Worm (Caenorhabditis elegans) whole organism, midembryonic: ENCODE measurements around the gene B0496.6.
A peak's percentile ranks its signal among the peaks of the same experiment; 100 is the strongest.
"Not testable (repeated sequence)": the region's sequence is repeated elsewhere in the genome, so short reads cannot be mapped to it uniquely, and the experiment has no call there.

ENCODE experiments used
- T22C8.4 ChIP-seq: fragments of 200-800 bp; sonication (Bioruptor generic); IDR thresholded peaks from 2 replicates; pipeline ENCODE4 v1.3.6; 2022; ENCODE audit warnings: missing genetic modification characterization, missing compliant biosample characterization
- cog-1 ChIP-seq: sonication (generic microtip); optimal IDR thresholded peaks from 2 replicates; lab custom pipeline; 2016; ENCODE audit warnings: missing genetic modification characterization, missing compliant biosample characterization
- flt-1 ChIP-seq: fragments of 200-800 bp; sonication (Bioruptor generic); IDR thresholded peaks from 2 replicates; pipeline ENCODE4 v1.3.6; 2022; ENCODE audit warnings: missing genetic modification characterization, missing compliant biosample characterization
- klf-2 ChIP-seq: fragments of 200-800 bp; sonication (Bioruptor generic); conservative IDR thresholded peaks from 2 replicates; pipeline ENCODE4 v1.3.6; 2022; ENCODE audit warnings: missing genetic modification reagents, missing genetic modification characterization, missing compliant biosample characterization
- med-1 ChIP-seq: sonication (generic microtip); optimal IDR thresholded peaks from 2 replicates; lab custom pipeline; 2017; ENCODE audit warnings: missing genetic modification characterization, mild to moderate bottlenecking, missing compliant biosample characterization, antibody characterized with exemption, missing genetic modification reagents; ENCODE audit not compliant: insufficient read depth
- ref-1 ChIP-seq: fragments of 200-800 bp; sonication (Bioruptor generic); conservative IDR thresholded peaks from 2 replicates; pipeline ENCODE4 v1.3.6; 2022; ENCODE audit warnings: missing genetic modification reagents, missing genetic modification characterization, missing compliant biosample characterization
- tab-1 ChIP-seq: fragments of 200-800 bp; sonication (Bioruptor generic); IDR thresholded peaks from 2 replicates; pipeline ENCODE4 v1.3.6; 2022; ENCODE audit warnings: missing genetic modification characterization, missing compliant biosample characterization
- ztf-23 ChIP-seq: fragments of 200-800 bp; sonication (Bioruptor generic); IDR thresholded peaks from 2 replicates; pipeline ENCODE4 v1.3.6; 2022; ENCODE audit warnings: missing genetic modification reagents, missing genetic modification characterization, missing compliant biosample characterization
- ztf-29 ChIP-seq: fragments of 200-800 bp; sonication (Bioruptor generic); IDR thresholded peaks from 2 replicates; pipeline ENCODE4 v1.3.6; 2022; ENCODE audit warnings: missing genetic modification reagents, missing genetic modification characterization, missing compliant biosample characterization

The B0496.6 gene

DNA sequence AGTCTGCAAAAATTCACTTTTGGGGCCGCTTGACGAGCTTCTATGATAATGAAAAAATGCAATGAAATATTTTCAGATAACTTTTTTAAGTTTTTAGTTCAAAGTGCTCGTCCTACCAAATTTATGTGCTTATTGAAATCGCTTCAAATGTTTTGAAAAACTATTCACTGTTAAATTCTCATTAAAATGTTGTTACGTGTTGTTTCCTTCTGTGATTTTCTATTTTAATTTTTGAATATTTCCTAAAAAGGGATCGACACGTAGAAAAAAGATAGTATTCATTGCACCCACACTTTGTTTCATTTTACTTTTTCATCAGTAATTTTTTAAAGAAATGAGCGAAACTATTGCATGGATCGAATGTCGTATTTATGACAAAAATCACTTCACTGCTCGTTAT, at the start of gene B0496.6:
TSS of gene B0496.6 (plus strand) at position 301 of the 400 bp plus-strand sequence.
- TF ChIP-seq ztf-29: no peak
- no peak for TF ChIP-seq flt-1 (GFP tag; lab: Robert Waterston, UW)
- TF ChIP-seq med-1 (GFP tag; lab: Kevin White, UChicago): no peak
- no peak for TF ChIP-seq ref-1 (GFP tag; lab: Robert Waterston, UW)
- TF ChIP-seq klf-2 (GFP tag; lab: Robert Waterston, UW): no peak
- no peak for TF ChIP-seq tab-1 (GFP tag; lab: Robert Waterston, UW)
- no peak for TF ChIP-seq T22C8.4 (GFP tag; lab: Robert Waterston, UW)
- no peak for TF ChIP-seq ztf-23 (GFP tag; lab: Robert Waterston, UW)
- no peak for TF ChIP-seq cog-1

DNA sequence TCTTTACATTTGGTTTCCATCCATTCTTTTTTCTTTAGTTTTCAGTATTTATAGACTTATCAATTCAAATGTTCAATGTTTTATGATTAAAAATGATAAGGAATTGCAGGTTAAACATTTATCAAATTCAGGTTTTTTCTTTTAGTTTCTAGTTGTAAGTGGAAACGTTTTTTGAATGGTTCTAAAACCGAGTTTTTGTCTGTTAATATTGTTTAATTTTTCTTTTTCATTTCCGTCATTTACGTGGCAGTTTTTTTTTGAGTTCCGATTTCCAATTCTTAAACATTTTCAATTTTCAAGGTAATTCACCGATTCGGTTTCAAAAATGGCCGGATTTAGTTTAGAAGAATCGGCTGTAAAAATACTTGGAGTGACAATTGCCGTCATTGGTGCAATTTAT, 44.1 kb upstream of the B0496.6 start, which contains the start of gene T12B3.3:
TSS of gene T12B3.3 (plus strand) at position 301 of the 400 bp plus-strand sequence.
- not testable (repeated sequence) for TF ChIP-seq klf-2 (GFP tag; lab: Robert Waterston, UW); med-1 (GFP tag; lab: Kevin White, UChicago); T22C8.4 (GFP tag; lab: Robert Waterston, UW)

DNA sequence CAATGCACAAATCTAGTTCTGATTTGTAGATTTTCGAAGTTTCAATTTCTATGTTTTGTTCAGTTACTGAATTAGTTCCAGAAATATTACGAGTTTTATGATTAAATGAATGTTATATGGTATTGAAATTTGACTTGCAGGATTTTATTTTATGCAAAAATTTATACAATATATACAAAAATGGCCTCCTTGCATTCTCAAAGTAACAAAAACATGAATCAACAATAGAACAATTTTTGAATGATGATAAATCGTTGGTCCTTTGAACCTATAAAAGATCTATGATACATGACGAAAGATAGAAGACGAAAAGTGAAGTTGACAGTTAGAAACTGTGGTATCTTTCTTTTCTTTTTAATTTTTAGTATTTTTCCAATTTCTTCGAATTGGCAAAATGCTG, 42.4 kb upstream of the B0496.6 start, which contains the start of gene T12B3.2:
TSS of gene T12B3.2 (plus strand) at position 301 of the 400 bp plus-strand sequence.
- TF ChIP-seq ztf-29 (no peak), ref-1 (GFP tag; lab: Robert Waterston, UW) (no peak)

DNA sequence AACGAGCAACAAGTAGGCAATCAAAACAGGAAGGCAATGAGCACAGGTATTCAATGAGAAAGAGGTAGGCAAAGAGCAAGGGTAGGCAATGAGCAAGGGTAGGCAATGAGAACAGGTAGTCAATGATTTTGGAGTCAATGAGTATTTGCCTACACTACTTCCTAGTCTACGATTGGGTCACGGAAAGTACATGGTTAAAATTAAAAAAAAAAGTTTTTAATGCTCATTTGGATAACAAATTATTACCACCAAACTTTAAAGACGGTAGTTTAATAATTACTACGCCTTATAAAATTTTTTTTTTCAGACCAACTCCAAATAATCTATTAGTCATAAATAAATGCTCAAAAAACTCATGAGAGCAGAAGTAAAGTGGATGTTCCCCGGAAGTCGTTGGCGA, 37.2 kb upstream of the B0496.6 start, which contains the start of gene ptp-8:
TSS of gene ptp-8 (plus strand) at position 301 of the 400 bp plus-strand sequence.
- no peak for TF ChIP-seq T22C8.4 (GFP tag; lab: Robert Waterston, UW)

DNA sequence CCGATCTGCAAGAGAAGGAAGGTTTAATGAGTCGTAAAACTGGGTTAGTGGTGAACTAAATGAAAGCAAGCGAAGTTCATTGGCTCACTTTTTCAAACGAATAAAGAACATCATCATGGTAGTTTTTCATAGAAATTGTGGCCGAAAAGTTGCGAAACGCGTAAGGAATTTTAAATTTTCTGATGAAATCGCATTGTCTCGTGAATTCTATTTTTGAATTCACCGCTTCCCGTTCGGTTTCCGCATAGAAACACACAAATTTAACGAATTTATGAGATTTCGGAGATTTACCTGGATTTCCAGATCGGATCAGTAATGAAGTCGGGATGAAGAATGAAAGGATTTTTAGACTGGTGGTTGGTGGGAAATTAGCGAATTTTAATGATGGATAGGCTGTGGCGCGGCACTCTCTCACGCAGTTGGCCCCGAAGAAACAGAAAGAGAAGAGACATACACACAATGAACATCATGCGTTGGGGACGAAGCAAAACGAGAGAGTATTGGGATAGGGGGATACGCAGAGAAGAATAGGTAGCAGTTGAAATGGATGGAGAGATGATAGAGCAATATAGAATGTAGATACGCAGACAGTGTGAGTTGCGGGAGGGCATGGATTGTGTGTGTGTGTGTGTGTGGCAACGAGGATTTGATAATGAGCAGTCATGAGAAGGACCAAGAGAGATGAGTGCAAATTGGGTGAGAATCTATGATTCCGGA, 31.9 kb upstream of the B0496.6 start:
- TF ChIP-seq cog-1 (peak; percentile 24), tab-1 (GFP tag; lab: Robert Waterston, UW) (no peak), klf-2 (GFP tag; lab: Robert Waterston, UW) (no peak), T22C8.4 (GFP tag; lab: Robert Waterston, UW) (no peak), med-1 (GFP tag; lab: Kevin White, UChicago) (no peak)

DNA sequence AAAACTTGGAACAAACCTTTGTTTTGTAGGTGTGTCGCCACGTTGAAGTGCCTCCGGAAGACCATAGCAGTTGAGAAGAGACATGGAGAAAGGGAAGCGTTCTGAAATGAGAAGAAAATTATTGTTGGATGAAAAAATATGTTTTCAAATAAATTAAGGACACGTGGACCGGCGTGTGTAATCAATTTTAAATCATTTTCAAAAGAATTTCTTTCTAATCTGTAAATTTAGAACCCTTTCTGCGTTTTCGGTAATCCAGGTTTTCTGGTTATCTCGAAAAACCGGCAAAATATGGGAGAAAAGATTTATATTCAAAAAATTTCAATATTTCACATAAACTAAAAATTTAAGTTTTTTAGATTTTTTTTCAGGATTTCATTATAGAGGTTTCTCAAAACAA, 30.1 kb upstream of the B0496.6 start, which contains the start of gene mob-3:
TSS of gene mob-3 (minus strand) at position 101 of the 400 bp plus-strand sequence.
- TF ChIP-seq med-1 (GFP tag; lab: Kevin White, UChicago): no peak
- TF ChIP-seq tab-1 (GFP tag; lab: Robert Waterston, UW): no peak
- TF ChIP-seq klf-2 (GFP tag; lab: Robert Waterston, UW): no peak
- no peak for TF ChIP-seq ref-1 (GFP tag; lab: Robert Waterston, UW)
- TF ChIP-seq ztf-29: no peak
- no peak for TF ChIP-seq ztf-23 (GFP tag; lab: Robert Waterston, UW)
- TF ChIP-seq flt-1 (GFP tag; lab: Robert Waterston, UW): no peak
- no peak for TF ChIP-seq T22C8.4 (GFP tag; lab: Robert Waterston, UW)
- no peak for TF ChIP-seq cog-1

DNA sequence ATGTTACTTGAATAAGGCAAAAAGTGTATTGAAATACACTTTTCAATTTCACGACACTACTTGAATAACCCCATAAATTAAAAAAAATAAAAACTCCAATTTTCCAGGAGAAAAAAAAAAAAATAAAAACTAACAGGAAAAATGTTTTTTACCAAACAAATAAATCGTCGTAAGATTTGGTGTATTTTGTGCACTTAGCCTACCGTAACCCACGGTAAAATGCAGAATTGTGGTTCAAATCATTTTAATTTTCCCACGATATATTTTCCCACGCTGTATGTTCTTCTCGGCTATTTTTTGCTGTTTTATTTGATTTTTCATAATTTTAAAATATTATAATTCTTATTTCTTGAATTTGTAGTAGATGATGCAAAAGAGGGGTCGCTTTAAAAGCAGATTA, 29.2 kb upstream of the B0496.6 start:
- TF ChIP-seq ztf-29: no peak
- TF ChIP-seq cog-1: no peak
- no peak for TF ChIP-seq flt-1 (GFP tag; lab: Robert Waterston, UW)
- TF ChIP-seq ref-1 (GFP tag; lab: Robert Waterston, UW): no peak
- TF ChIP-seq tab-1 (GFP tag; lab: Robert Waterston, UW): no peak
- no peak for TF ChIP-seq med-1 (GFP tag; lab: Kevin White, UChicago)
- TF ChIP-seq ztf-23 (GFP tag; lab: Robert Waterston, UW): no peak
- TF ChIP-seq klf-2 (GFP tag; lab: Robert Waterston, UW): no peak
- no peak for TF ChIP-seq T22C8.4 (GFP tag; lab: Robert Waterston, UW)

DNA sequence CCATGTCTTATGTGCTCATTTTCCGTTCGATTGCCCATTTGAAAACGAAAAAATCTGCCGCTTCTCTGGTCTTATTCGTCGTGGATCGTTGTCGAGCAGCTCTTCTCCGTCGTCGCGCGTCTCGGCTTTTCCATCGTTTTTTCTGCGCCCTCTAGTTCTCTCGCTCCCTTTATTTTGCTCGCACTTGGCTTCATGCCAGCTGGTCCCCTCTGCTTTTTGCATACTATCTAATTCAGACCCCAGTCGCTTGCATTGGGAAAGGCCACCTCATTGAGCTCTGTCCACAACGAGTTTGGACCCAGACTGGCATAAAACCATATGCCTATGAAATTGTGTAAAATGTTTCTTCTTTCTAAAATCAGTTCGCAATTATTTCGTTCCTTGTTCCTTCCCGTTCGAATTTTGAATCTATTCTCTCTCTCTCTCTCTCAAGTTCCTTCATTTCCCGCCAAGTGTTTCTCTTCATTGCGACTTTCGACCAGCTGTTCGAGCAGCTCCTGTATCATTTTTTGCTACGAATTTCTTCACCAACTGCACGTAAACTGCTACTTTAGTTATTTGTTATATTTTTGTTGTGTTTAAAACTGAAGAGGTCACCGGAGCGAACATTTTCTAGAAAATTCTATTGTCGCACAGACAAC, 28.7 kb upstream of the B0496.6 start:
- TF ChIP-seq tab-1 (GFP tag; lab: Robert Waterston, UW) (no peak), cog-1 (no peak), ztf-29 (no peak), med-1 (GFP tag; lab: Kevin White, UChicago) (no peak), T22C8.4 (GFP tag; lab: Robert Waterston, UW) (no peak), ztf-23 (GFP tag; lab: Robert Waterston, UW) (no peak), ref-1 (GFP tag; lab: Robert Waterston, UW) (no peak), klf-2 (GFP tag; lab: Robert Waterston, UW) (no peak), flt-1 (GFP tag; lab: Robert Waterston, UW) (no peak)

DNA sequence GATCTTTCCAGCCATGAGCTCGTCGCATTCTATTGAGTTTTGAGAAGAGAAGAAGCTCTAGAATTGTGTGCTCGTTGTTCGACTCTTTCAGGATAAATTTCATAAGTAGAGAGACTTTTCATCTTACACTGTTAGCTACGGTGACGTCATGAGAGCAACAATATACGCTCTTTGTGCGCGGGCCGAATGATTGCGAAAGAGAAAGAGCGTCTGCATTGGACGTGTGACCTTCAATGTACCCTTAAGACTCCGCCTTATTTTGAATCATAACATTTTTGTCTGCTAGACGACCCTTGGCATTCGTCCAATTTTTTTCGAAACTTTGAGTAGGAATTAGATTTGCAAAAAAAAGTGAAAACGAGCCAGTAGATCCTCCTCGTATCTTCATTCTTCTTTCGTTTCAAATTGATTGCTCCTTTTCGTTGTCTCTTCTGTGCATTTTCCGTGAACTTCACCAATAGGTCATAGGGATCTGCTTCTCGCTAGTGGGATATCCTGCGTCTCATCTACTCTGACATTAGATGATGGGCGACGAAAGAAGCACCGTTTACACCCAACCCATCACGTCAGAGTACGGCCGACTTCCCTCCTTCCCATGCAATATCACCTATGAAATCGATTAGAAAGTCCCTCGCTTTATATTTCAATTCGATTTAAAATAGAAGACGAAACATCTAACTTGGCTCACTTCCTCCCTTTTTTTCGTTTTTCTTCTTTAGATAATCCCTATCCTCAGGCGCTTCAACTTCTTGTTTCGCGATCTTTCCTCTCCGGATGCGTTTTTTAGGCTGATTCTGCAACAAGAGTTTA, 27.2 kb upstream of the B0496.6 start:
- no peak for TF ChIP-seq klf-2 (GFP tag; lab: Robert Waterston, UW)
- TF ChIP-seq ref-1 (GFP tag; lab: Robert Waterston, UW): no peak
- no peak for TF ChIP-seq cog-1
- no peak for TF ChIP-seq flt-1 (GFP tag; lab: Robert Waterston, UW)
- TF ChIP-seq ztf-23 (GFP tag; lab: Robert Waterston, UW): no peak
- TF ChIP-seq T22C8.4 (GFP tag; lab: Robert Waterston, UW): no peak
- TF ChIP-seq ztf-29: no peak
- no peak for TF ChIP-seq tab-1 (GFP tag; lab: Robert Waterston, UW)
- TF ChIP-seq med-1 (GFP tag; lab: Kevin White, UChicago): no peak
